In the genomic region with DNA sequence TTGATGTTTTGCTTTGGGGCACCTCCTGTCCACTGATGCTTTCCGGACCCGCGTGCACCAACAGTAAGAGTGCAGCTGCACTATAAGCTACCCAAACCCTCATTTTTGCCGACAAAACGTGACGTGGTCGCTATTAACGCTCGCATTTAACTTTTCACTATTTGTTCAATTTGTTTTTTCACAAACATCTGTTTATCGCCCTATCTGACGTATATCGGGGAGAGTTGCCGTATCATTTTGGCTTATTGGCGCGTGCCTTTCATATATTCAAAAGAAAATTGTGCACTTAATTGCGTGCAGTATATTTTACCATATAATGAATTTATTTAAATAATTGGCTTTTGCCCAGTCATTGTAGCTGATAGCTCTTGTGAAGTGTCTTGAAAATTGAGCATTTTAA, we compare ENCODE assay signal across 3 fruit fly cellular contexts.
TF ChIP-seq lines count a peak whose summit lies in the region.

Gene Nhe1 (minus strand): TSS at position 193 of the 400 bp plus-strand sequence.
Gene Sam-S (plus strand): TSS at position 364 of the 400 bp plus-strand sequence.

- TF ChIP-seq CTCF in whole organism, embryonic (GFP tag; optimal IDR thresholded peaks at IDR 0.05; lab: Kevin White, UChicago): no peak

TF ChIP-seq in whole organism, adult, 20 proteins besides CTCF, POLR2A, EP300 and RAD21:
- TF ChIP-seq CG12768 (GFP tag; optimal IDR thresholded peaks at IDR 0.05; lab: Kevin White, UChicago) (no peak), bab1 (GFP tag; optimal IDR thresholded peaks at IDR 0.05; lab: Kevin White, UChicago) (peak; percentile 10), kay (GFP tag; lab: Kevin White, UChicago; ENCODE audit: borderline replicate concordance) (peak; percentile 81)

TF ChIP-seq in whole organism, embryonic, 481 proteins besides CTCF, POLR2A, EP300 and RAD21 (continues in another document):
- TF ChIP-seq MTF-1 (GFP tag; optimal IDR thresholded peaks at IDR 0.05; lab: Kevin White, UChicago; ENCODE audit: borderline replicate concordance) (no peak), Dref (GFP tag; IDR thresholded peaks at IDR 0.05; lab: Robert Waterston, UW) (peak; percentile 55), bbx (GFP tag; IDR thresholded peaks at IDR 0.05; lab: Robert Waterston, UW; ENCODE audit: partially characterized antibody) (no peak), Oaz (GFP tag; IDR thresholded peaks at IDR 0.05; lab: Robert Waterston, UW) (no peak), CG11093 (GFP tag; IDR thresholded peaks at IDR 0.05; lab: Robert Waterston, UW) (no peak), ci (GFP tag; IDR thresholded peaks at IDR 0.05; lab: Robert Waterston, UW) (no peak), CG15696 (tag; optimal IDR thresholded peaks at IDR 0.05; lab: Kevin White, UChicago) (no peak), CG2202 (tag; optimal IDR thresholded peaks at IDR 0.05; lab: Kevin White, UChicago) (no peak), wek (GFP tag; optimal IDR thresholded peaks at IDR 0.05; lab: Kevin White, UChicago) (no peak), Jarid2 (GFP tag; optimal IDR thresholded peaks at IDR 0.05; lab: Kevin White, UChicago) (no peak), ATbp (GFP tag; optimal IDR thresholded peaks at IDR 0.05; lab: Kevin White, UChicago) (no peak), CG14667 (GFP tag; IDR thresholded peaks at IDR 0.05; lab: Robert Waterston, UW) (no peak), CG18476 (GFP tag; optimal IDR thresholded peaks at IDR 0.05; lab: Kevin White, UChicago) (no peak), wor (GFP tag; IDR thresholded peaks at IDR 0.05; lab: Robert Waterston, UW) (no peak), CG7372 (GFP tag; IDR thresholded peaks at IDR 0.05; lab: Robert Waterston, UW) (no peak), CG4360 (GFP tag; IDR thresholded peaks at IDR 0.05; lab: Robert Waterston, UW) (no peak), tup (GFP tag; optimal IDR thresholded peaks at IDR 0.05; lab: Kevin White, UChicago) (no peak), Hmx (GFP tag; optimal IDR thresholded peaks at IDR 0.05; lab: Kevin White, UChicago) (no peak), vfl (GFP tag; optimal IDR thresholded peaks at IDR 0.05; lab: Kevin White, UChicago) (no peak), CG30403 (GFP tag; optimal IDR thresholded peaks at IDR 0.05; lab: Kevin White, UChicago) (no peak), pnt (GFP tag; optimal IDR thresholded peaks at IDR 0.05; lab: Kevin White, UChicago) (no peak), CG12071 (GFP tag; optimal IDR thresholded peaks at IDR 0.05; lab: Kevin White, UChicago) (no peak), Aef1 (GFP tag; IDR thresholded peaks at IDR 0.05; lab: Robert Waterston, UW) (no peak), tgo (GFP tag; IDR thresholded peaks at IDR 0.05; lab: Robert Waterston, UW) (no peak), Mes4 (GFP tag; optimal IDR thresholded peaks at IDR 0.05; lab: Kevin White, UChicago) (no peak), Hr51 (GFP tag; optimal IDR thresholded peaks at IDR 0.05; lab: Kevin White, UChicago) (no peak), tx (GFP tag; optimal IDR thresholded peaks at IDR 0.05; lab: Kevin White, UChicago) (no peak), Dp (GFP tag; optimal IDR thresholded peaks at IDR 0.05; lab: Kevin White, UChicago) (peak; percentile 83), Sox100B (GFP tag; optimal IDR thresholded peaks at IDR 0.05; lab: Kevin White, UChicago) (no peak), CG17568 (GFP tag; optimal IDR thresholded peaks at IDR 0.05; lab: Kevin White, UChicago) (no peak), nerfin-1 (tag; optimal IDR thresholded peaks at IDR 0.05; lab: Kevin White, UChicago) (no peak), ham (GFP tag; IDR thresholded peaks at IDR 0.05; lab: Robert Waterston, UW) (no peak), Bgb (GFP tag; IDR thresholded peaks at IDR 0.05; lab: Robert Waterston, UW; ENCODE audit: partially characterized antibody) (0 out of 2 replicates have a peak, but pooled peaks have one; percentile 10), stc (GFP tag; IDR thresholded peaks at IDR 0.05; lab: Robert Waterston, UW) (no peak), CG17359 (tag; optimal IDR thresholded peaks at IDR 0.05; lab: Kevin White, UChicago) (no peak), lola (GFP tag; optimal IDR thresholded peaks at IDR 0.05; lab: Kevin White, UChicago) (no peak), ap (GFP tag; IDR thresholded peaks at IDR 0.05; lab: Robert Waterston, UW) (no peak), CG10543 (GFP tag; optimal IDR thresholded peaks at IDR 0.05; lab: Kevin White, UChicago) (no peak), grn (GFP tag; optimal IDR thresholded peaks at IDR 0.05; lab: Kevin White, UChicago) (no peak), aop (GFP tag; IDR thresholded peaks at IDR 0.05; lab: Robert Waterston, UW) (no peak), Dek (tag; optimal IDR thresholded peaks at IDR 0.05; lab: Kevin White, UChicago) (no peak), sens (GFP tag; lab: Kevin White, UChicago) (no peak), Bdp1 (GFP tag; optimal IDR thresholded peaks at IDR 0.05; lab: Kevin White, UChicago) (no peak), eve (GFP tag; optimal IDR thresholded peaks at IDR 0.05; lab: Kevin White, UChicago) (no peak)

TF ChIP-seq in whole organism, prepupa, 60 proteins besides CTCF, POLR2A, EP300 and RAD21:
- TF ChIP-seq Lpt (GFP tag; optimal IDR thresholded peaks at IDR 0.05; lab: Kevin White, UChicago) (no peak), Hr4 (GFP tag; optimal IDR thresholded peaks at IDR 0.05; lab: Kevin White, UChicago) (no peak), Sox102F (GFP tag; optimal IDR thresholded peaks at IDR 0.05; lab: Kevin White, UChicago) (no peak), Blimp-1 (GFP tag; optimal IDR thresholded peaks at IDR 0.05; lab: Kevin White, UChicago) (no peak), Hr38 (GFP tag; optimal IDR thresholded peaks at IDR 0.05; lab: Kevin White, UChicago) (no peak), Eip75B (GFP tag; optimal IDR thresholded peaks at IDR 0.05; lab: Kevin White, UChicago) (no peak), fkh (GFP tag; optimal IDR thresholded peaks at IDR 0.05; lab: Kevin White, UChicago) (peak; percentile 81), Eip78C (GFP tag; lab: Kevin White, UChicago) (no peak), CG15336 (GFP tag; IDR thresholded peaks at IDR 0.05; lab: Robert Waterston, UW) (0 out of 2 replicates have a peak, but pooled peaks have one; percentile 9), CG8119 (GFP tag; IDR thresholded peaks at IDR 0.05; lab: Robert Waterston, UW) (no peak), Gug (GFP tag; IDR thresholded peaks at IDR 0.05; lab: Robert Waterston, UW) (no peak), esn (GFP tag; optimal IDR thresholded peaks at IDR 0.05; lab: Kevin White, UChicago) (no peak), lz (GFP tag; optimal IDR thresholded peaks at IDR 0.05; lab: Kevin White, UChicago) (no peak), salr (GFP tag; optimal IDR thresholded peaks at IDR 0.05; lab: Kevin White, UChicago) (no peak), net (GFP tag; optimal IDR thresholded peaks at IDR 0.05; lab: Kevin White, UChicago) (no peak), CG6276 (GFP tag; optimal IDR thresholded peaks at IDR 0.05; lab: Kevin White, UChicago) (no peak), Smox (GFP tag; optimal IDR thresholded peaks at IDR 0.05; lab: Kevin White, UChicago) (no peak)
